Fruit fly (Drosophila melanogaster): ENCODE measurements around the gene CG7218.

The CG7218 gene

dm6 chr3R:18125023-18125630, 39.1 kb downstream of the CG7218 start (continued):
- no peak for TF ChIP-seq vnd (GFP tag; IDR thresholded peaks at IDR 0.05; ENCODE audit: partially characterized antibody)
- peak; percentile 57 for TF ChIP-seq CG31388 (GFP tag; optimal IDR thresholded peaks at IDR 0.05)
- peak; percentile 72 for TF ChIP-seq sim (GFP tag; IDR thresholded peaks at IDR 0.05)
- no peak for TF ChIP-seq BEAF-32 (GFP tag; optimal IDR thresholded peaks at IDR 0.05)
- peak; percentile 91 for TF ChIP-seq gce (GFP tag; IDR thresholded peaks at IDR 0.05)
- TF ChIP-seq Atf3 (GFP tag; optimal IDR thresholded peaks at IDR 0.05), result peak; percentile 37
- peak; percentile 76 for TF ChIP-seq lab (GFP tag; optimal IDR thresholded peaks at IDR 0.05)
- peak; percentile 9 for TF ChIP-seq odd (GFP tag; optimal IDR thresholded peaks at IDR 0.05)
- TF ChIP-seq Fer2 (tag; optimal IDR thresholded peaks at IDR 0.05), result peak; percentile 72
- TF ChIP-seq wek (GFP tag; optimal IDR thresholded peaks at IDR 0.05), result no peak
- TF ChIP-seq Hmr (GFP tag; optimal IDR thresholded peaks at IDR 0.05), result peak; percentile 47
- TF ChIP-seq CG7556 (GFP tag; optimal IDR thresholded peaks at IDR 0.05), result no peak
- TF ChIP-seq CG1603 (tag; optimal IDR thresholded peaks at IDR 0.05), result peak; percentile 79
- TF ChIP-seq ERR (GFP tag; optimal IDR thresholded peaks at IDR 0.05), result peak; percentile 56
- TF ChIP-seq CG6272 (GFP tag; IDR thresholded peaks at IDR 0.05), result peak; percentile 91
- TF ChIP-seq hb (GFP tag; IDR thresholded peaks at IDR 0.05; ENCODE audit: partially characterized antibody), result no peak
- TF ChIP-seq CG8281 (tag; optimal IDR thresholded peaks at IDR 0.05), result peak; percentile 58
- peak; percentile 73 for TF ChIP-seq dimm (GFP tag; IDR thresholded peaks at IDR 0.05)
- TF ChIP-seq CG10543 (GFP tag; optimal IDR thresholded peaks at IDR 0.05), result peak; percentile 51
- no peak for TF ChIP-seq sima (GFP tag; optimal IDR thresholded peaks at IDR 0.05)
- no peak for TF ChIP-seq CG34376 (GFP tag; optimal IDR thresholded peaks at IDR 0.05)
- TF ChIP-seq al (GFP tag; IDR thresholded peaks at IDR 0.05), result peak; percentile 89
- TF ChIP-seq nerfin-2 (GFP tag; IDR thresholded peaks at IDR 0.05; ENCODE audit: partially characterized antibody), result no peak
- peak; percentile 59 for TF ChIP-seq CG8924 (tag; optimal IDR thresholded peaks at IDR 0.05)
- TF ChIP-seq Mad (GFP tag; optimal IDR thresholded peaks at IDR 0.05), result peak; percentile 41
- TF ChIP-seq CG10959 (GFP tag; IDR thresholded peaks at IDR 0.05), result peak; percentile 84
- TF ChIP-seq Bdp1 (GFP tag; optimal IDR thresholded peaks at IDR 0.05), result peak; percentile 13
- TF ChIP-seq CG7357 (GFP tag; IDR thresholded peaks at IDR 0.05), result peak; percentile 85
- TF ChIP-seq CG12071 (GFP tag; optimal IDR thresholded peaks at IDR 0.05), result no peak
- peak; percentile 23 for TF ChIP-seq CG4282 (GFP tag; optimal IDR thresholded peaks at IDR 0.05)
- peak; percentile 40 for TF ChIP-seq CG18476 (GFP tag; optimal IDR thresholded peaks at IDR 0.05)
- TF ChIP-seq aop (GFP tag; IDR thresholded peaks at IDR 0.05), result peak; percentile 68; the same call in 1 of the 2 replicates
- no peak for TF ChIP-seq GATAe (GFP tag; conservative IDR thresholded peaks at IDR 0.05)
- peak; percentile 91 for TF ChIP-seq CG14667 (GFP tag; IDR thresholded peaks at IDR 0.05)
- peak; percentile 94 for TF ChIP-seq grau (tag; optimal IDR thresholded peaks at IDR 0.05)
- peak; percentile 41 for TF ChIP-seq nau (GFP tag; optimal IDR thresholded peaks at IDR 0.05)
- TF ChIP-seq CG13296 (GFP tag; optimal IDR thresholded peaks at IDR 0.05), result peak; percentile 72
- TF ChIP-seq sr (GFP tag; IDR thresholded peaks at IDR 0.05), result peak; percentile 93
- peak; percentile 87 for TF ChIP-seq ssp (GFP tag; IDR thresholded peaks at IDR 0.05)
- no peak for TF ChIP-seq bbx (GFP tag; IDR thresholded peaks at IDR 0.05; ENCODE audit: partially characterized antibody)
- TF ChIP-seq MESR4 (GFP tag; optimal IDR thresholded peaks at IDR 0.05), result no peak
- peak; percentile 96 for TF ChIP-seq zfh1 (GFP tag; IDR thresholded peaks at IDR 0.05)
- peak; percentile 51 for TF ChIP-seq CG12219 (GFP tag; optimal IDR thresholded peaks at IDR 0.05)
- TF ChIP-seq CoRest (tag; optimal IDR thresholded peaks at IDR 0.05), result peak; percentile 75
- no peak for TF ChIP-seq sug (tag; optimal IDR thresholded peaks at IDR 0.05)
- no peak for TF ChIP-seq h (optimal IDR thresholded peaks at IDR 0.05)
- no peak for TF ChIP-seq inv (GFP tag; IDR thresholded peaks at IDR 0.05; ENCODE audit: partially characterized antibody)
- peak; percentile 73 for TF ChIP-seq CG8089 (GFP tag; optimal IDR thresholded peaks at IDR 0.05)
- peak; percentile 29 for TF ChIP-seq Sox100B (GFP tag; optimal IDR thresholded peaks at IDR 0.05)
- TF ChIP-seq CG11695 (GFP tag; IDR thresholded peaks at IDR 0.05), result peak; percentile 92

Measured in whole organism, embryonic.